Worm (Caenorhabditis elegans) whole organism, L4 larva: ENCODE measurements around the gene srbc-78.

Experiments
- D1046.2 ChIP-seq: fragments of 200-800 bp; sonication (Bioruptor generic); IDR thresholded peaks from 2 replicates; pipeline ENCODE4 v1.3.6; 2022; ENCODE audit warnings: missing genetic modification characterization, missing compliant biosample characterization
- F44E2.7 ChIP-seq: fragments of 200-800 bp; sonication (Bioruptor generic); IDR thresholded peaks from 2 replicates; pipeline ENCODE4 v2.1.2; 2022; ENCODE audit warnings: missing genetic modification characterization, missing compliant biosample characterization
- T20F7.1 ChIP-seq: fragments of 200-800 bp; sonication (Bioruptor generic); optimal IDR thresholded peaks from 2 replicates; lab custom pipeline; 2018; ENCODE audit warnings: mild to moderate bottlenecking, missing genetic modification characterization, missing compliant biosample characterization
- Y105C5A.15 ChIP-seq: fragments of 200-800 bp; sonication (Bioruptor generic); IDR thresholded peaks from 2 replicates; pipeline ENCODE4 v1.3.6; 2022; ENCODE audit warnings: missing genetic modification characterization, missing compliant biosample characterization
- Y75B8A.6 ChIP-seq: fragments of 200-800 bp; sonication (Bioruptor generic); IDR thresholded peaks from 2 replicates; pipeline ENCODE4 v1.3.6; 2022; ENCODE audit warnings: missing genetic modification reagents, missing genetic modification characterization, missing compliant biosample characterization
- aly-2 ChIP-seq: sonication (generic microtip); optimal IDR thresholded peaks from 2 replicates; lab custom pipeline; 2018; ENCODE audit warnings: missing biosample characterization, missing genetic modification characterization
- ceh-32 ChIP-seq: sonication (generic microtip); optimal IDR thresholded peaks from 2 replicates; lab custom pipeline; 2016; ENCODE audit warnings: mild to moderate bottlenecking, missing genetic modification characterization, missing compliant biosample characterization; ENCODE audit not compliant: poor library complexity
- ceh-82 ChIP-seq: sonication (generic microtip); optimal IDR thresholded peaks from 2 replicates; lab custom pipeline; 2017; ENCODE audit warnings: missing biosample characterization, missing genetic modification characterization
- daf-12 ChIP-seq: fragments of 150-350 bp; optimal IDR thresholded peaks from 2 replicates; lab custom pipeline; 2014; ENCODE audit warnings: missing biosample characterization, missing genetic modification reagents, missing genetic modification characterization
- dmd-6 ChIP-seq: fragments of 200-800 bp; sonication (Bioruptor generic); IDR thresholded peaks from 2 replicates; pipeline ENCODE4 v1.3.6; 2022; ENCODE audit warnings: missing genetic modification reagents, missing genetic modification characterization, missing compliant biosample characterization
- dmd-8 ChIP-seq: fragments of 200-800 bp; sonication (Bioruptor generic); IDR thresholded peaks from 2 replicates; pipeline ENCODE4 v1.3.6; 2022; ENCODE audit warnings: missing genetic modification characterization, missing compliant biosample characterization
- dpl-1 ChIP-seq: fragments of 150-350 bp; optimal IDR thresholded peaks from 2 replicates; lab custom pipeline; 2014; ENCODE audit warnings: missing biosample characterization, missing genetic modification reagents, missing genetic modification characterization
- duxl-1 ChIP-seq: sonication (generic microtip); optimal IDR thresholded peaks from 2 replicates; lab custom pipeline; 2016; ENCODE audit warnings: mild to moderate bottlenecking, missing genetic modification characterization, moderate library complexity, missing compliant biosample characterization; ENCODE audit not compliant: poor library complexity
- dve-1 ChIP-seq: sonication (generic microtip); optimal IDR thresholded peaks from 2 replicates; lab custom pipeline; 2017; ENCODE audit warnings: antibody characterized with exemption, mild to moderate bottlenecking, missing genetic modification characterization, missing compliant biosample characterization; ENCODE audit not compliant: insufficient read depth
- fos-1 ChIP-seq: fragments of 150-350 bp; optimal IDR thresholded peaks from 2 replicates; lab custom pipeline; 2014; ENCODE audit warnings: missing biosample characterization, missing genetic modification characterization
- hif-1 ChIP-seq, 2 experiments: sonication (generic microtip); optimal IDR thresholded peaks; 2 replicates each; lab custom pipeline; 2016 to 2017; ENCODE audit warnings: missing compliant biosample characterization in 2 of 2, missing genetic modification characterization in 2 of 2, missing genetic modification reagents in 2 of 2, missing genotype in 2 of 2, mild to moderate bottlenecking in 1 of 2
- hlh-30 ChIP-seq: sonication (generic microtip); optimal IDR thresholded peaks from 2 replicates; lab custom pipeline; 2017; ENCODE audit warnings: antibody characterized with exemption, mild to moderate bottlenecking, missing genetic modification characterization, missing compliant biosample characterization; ENCODE audit not compliant: insufficient read depth
- jun-1 ChIP-seq: fragments of 150-350 bp; optimal IDR thresholded peaks from 2 replicates; lab custom pipeline; 2014; ENCODE audit warnings: missing biosample characterization, missing genetic modification reagents, missing genetic modification characterization
- lin-1 ChIP-seq: fragments of 200-800 bp; sonication (Bioruptor generic); IDR thresholded peaks from 2 replicates; pipeline ENCODE4 v1.3.6; 2022; ENCODE audit warnings: missing genetic modification reagents, missing genetic modification characterization, missing compliant biosample characterization
- lin-15B ChIP-seq: fragments of 150-350 bp; sonication (generic microtip); optimal IDR thresholded peaks from 3 replicates; lab custom pipeline; 2014; ENCODE audit warnings: missing biosample characterization, missing genetic modification characterization
- lin-38 ChIP-seq: fragments of 200-800 bp; sonication (Bioruptor generic); IDR thresholded peaks from 2 replicates; pipeline ENCODE4 v1.3.6; 2022; ENCODE audit warnings: missing genetic modification reagents, missing genetic modification characterization, missing compliant biosample characterization
- lsy-2 ChIP-seq, 2 experiments: fragments of 150-350 bp in 1 of 2; sonication (generic microtip) in 1 of 2; optimal IDR thresholded peaks; 2 replicates each; lab custom pipeline; 2014 to 2017; ENCODE audit warnings: missing biosample characterization in 2 of 2, missing genetic modification characterization in 2 of 2
- madf-5 ChIP-seq, 2 experiments: fragments of 200-800 bp; sonication (Bioruptor generic); IDR thresholded peaks; 2 replicates each; pipeline ENCODE4 v1.3.6; 2022; ENCODE audit warnings: missing compliant biosample characterization in 2 of 2, missing genetic modification characterization in 2 of 2
- mdl-1 ChIP-seq, 2 experiments: fragments of 150-350 bp in 1 of 2; sonication (generic microtip) in 1 of 2; optimal IDR thresholded peaks; 2 replicates each; lab custom pipeline; 2014 to 2017; ENCODE audit warnings: missing biosample characterization in 2 of 2, missing genetic modification characterization in 2 of 2
- mep-1 ChIP-seq: fragments of 150-350 bp; sonication (generic microtip); optimal IDR thresholded peaks from 3 replicates; lab custom pipeline; 2014; ENCODE audit warnings: missing biosample characterization, missing genetic modification characterization
- mes-2 ChIP-seq: sonication (generic microtip); optimal IDR thresholded peaks from 2 replicates; lab custom pipeline; 2016; ENCODE audit warnings: missing genotype, mild to moderate bottlenecking, missing genetic modification characterization, missing compliant biosample characterization; ENCODE audit not compliant: poor library complexity, severe bottlenecking
- mxl-2 ChIP-seq: fragments of 200-800 bp; sonication (Bioruptor generic); conservative IDR thresholded peaks from 2 replicates; pipeline ENCODE4 v1.3.6; 2022; ENCODE audit warnings: missing genetic modification reagents, missing genetic modification characterization, missing compliant biosample characterization
- nhr-111 ChIP-seq: fragments of 200-800 bp; sonication (Bioruptor generic); optimal IDR thresholded peaks from 2 replicates; lab custom pipeline; 2018; ENCODE audit warnings: mild to moderate bottlenecking, missing genetic modification characterization, missing compliant biosample characterization
- nhr-6 ChIP-seq: fragments of 150-350 bp; optimal IDR thresholded peaks from 2 replicates; lab custom pipeline; 2014; ENCODE audit warnings: missing biosample characterization, missing genetic modification characterization
- pha-4 ChIP-seq, 2 experiments: fragments of 150-350 bp in 1 of 2; fragments of 200-800 bp in 1 of 2; sonication (Bioruptor generic) in 1 of 2; IDR thresholded peaks in 1 of 2; optimal IDR thresholded peaks in 1 of 2; 2 replicates each; pipeline versions ENCODE4 v1.3.6 to Lab custom; 2014 to 2022; ENCODE audit warnings: missing genetic modification characterization in 2 of 2, missing genetic modification reagents in 2 of 2, missing biosample characterization in 1 of 2, missing compliant biosample characterization in 1 of 2
- pqm-1 ChIP-seq: sonication (generic microtip); optimal IDR thresholded peaks from 2 replicates; lab custom pipeline; 2017; ENCODE audit warnings: missing biosample characterization, missing genetic modification characterization
- saeg-2 ChIP-seq: fragments of 200-800 bp; sonication (Bioruptor generic); IDR thresholded peaks from 2 replicates; pipeline ENCODE4 v1.3.6; 2022; ENCODE audit warnings: missing genetic modification reagents, missing genetic modification characterization, missing compliant biosample characterization
- tra-1 ChIP-seq: fragments of 200-800 bp; sonication (Bioruptor generic); IDR thresholded peaks from 2 replicates; pipeline ENCODE4 v1.3.6; 2022; ENCODE audit warnings: missing genetic modification reagents, missing genetic modification characterization, missing compliant biosample characterization
- unc-130 ChIP-seq: sonication (generic microtip); optimal IDR thresholded peaks from 2 replicates; lab custom pipeline; 2016; ENCODE audit warnings: missing genetic modification reagents, missing genetic modification characterization, missing compliant biosample characterization
- unc-62 ChIP-seq, 3 experiments: fragments of 150-350 bp in 1 of 3; sonication (generic microtip); optimal IDR thresholded peaks in 2 of 3; peaks in 1 of 3; 1 replicate in 1 of 3; 2 replicates in 2 of 3; lab custom pipeline; 2014 to 2017; ENCODE audit warnings: missing biosample characterization in 3 of 3, missing genetic modification characterization in 3 of 3, missing genetic modification reagents in 3 of 3, missing genotype in 1 of 3
- vab-7 ChIP-seq: fragments of 200-800 bp; sonication (Bioruptor generic); IDR thresholded peaks from 2 replicates; pipeline ENCODE4 v1.3.6; 2022; ENCODE audit warnings: missing genetic modification reagents, missing genetic modification characterization, missing compliant biosample characterization
- zfp-2 ChIP-seq: sonication (generic microtip); optimal IDR thresholded peaks from 2 replicates; lab custom pipeline; 2016; ENCODE audit warnings: mild to moderate bottlenecking, missing genetic modification characterization, missing compliant biosample characterization

The srbc-78 gene

ce11 chrV:20497537-20497936 is 8.5 kb upstream of the srbc-78 start (continued):
- no peak for TF ChIP-seq nhr-111 (GFP tag; lab: Kevin White, UChicago)
- TF ChIP-seq lin-15B (tag; lab: Kevin White, UChicago) = no peak
- TF ChIP-seq pqm-1 (tag; lab: Kevin White, UChicago) = peak; percentile 30
- TF ChIP-seq fos-1 (tag; lab: Kevin White, UChicago) = no peak
- no peak for TF ChIP-seq mes-2 (tag; lab: Kevin White, UChicago)
- TF ChIP-seq lin-38 (GFP tag; lab: Robert Waterston, UW) = peak; percentile 55
- TF ChIP-seq mxl-2 (GFP tag; lab: Robert Waterston, UW) = 0 out of 2 replicates have a peak, but pooled peaks have one; percentile 19
- no peak for TF ChIP-seq unc-130 (GFP tag; lab: Kevin White, UChicago)
- peak; percentile 40 for TF ChIP-seq T20F7.1 (GFP tag; lab: Kevin White, UChicago)
- no peak for TF ChIP-seq daf-12 (tag; lab: Kevin White, UChicago)
- TF ChIP-seq tra-1 (GFP tag; lab: Robert Waterston, UW) = peak; percentile 25; the same call in 1 of the 2 replicates
- TF ChIP-seq ceh-82 (tag; lab: Kevin White, UChicago) = no peak
- 0 out of 2 replicates have a peak, but pooled peaks have one; percentile 10 for TF ChIP-seq D1046.2 (GFP tag; lab: Robert Waterston, UW)
- no peak; the same call in 1 of the 2 replicates for TF ChIP-seq Y105C5A.15 (GFP tag; lab: Robert Waterston, UW)
- TF ChIP-seq, all 104 proteins: peak for 27

ce11 chrV:20493271-20494231 is 4.5 kb upstream of the srbc-78 start, which contains the start of gene B0250.5:
Gene B0250.5 (plus strand): TSS chrV:20493924.
- TF ChIP-seq hif-1 (tag; optimal IDR thresholded peaks at IDR 0.05; lab: Kevin White, UChicago) = peak in 1 of 2 experiments; percentile 35
- TF ChIP-seq unc-62 (GFP tag; optimal IDR thresholded peaks at IDR 0.05 in 1 of 2; lab: Kevin White, UChicago) = no peak
- TF ChIP-seq unc-62 (tag; optimal IDR thresholded peaks at IDR 0.05; lab: Kevin White, UChicago) = no peak
- no peak for TF ChIP-seq zfp-2
- TF ChIP-seq saeg-2 (GFP tag; lab: Robert Waterston, UW) = no peak
- TF ChIP-seq dmd-6 (GFP tag; lab: Robert Waterston, UW) = peak; percentile 34; the same call in 1 of the 2 replicates
- no peak for TF ChIP-seq dmd-8
- peak; percentile 65 for TF ChIP-seq dpl-1 (GFP tag; lab: Kevin White, UChicago)
- no peak for TF ChIP-seq aly-2 (tag; lab: Kevin White, UChicago)
- TF ChIP-seq madf-5 (GFP tag; IDR thresholded peaks at IDR 0.05; lab: Robert Waterston, UW) = no peak
- TF ChIP-seq dve-1 (tag; lab: Kevin White, UChicago) = peak; percentile 45
- peak; percentile 35 for TF ChIP-seq hlh-30 (tag; lab: Kevin White, UChicago)
- TF ChIP-seq nhr-111 (GFP tag; lab: Kevin White, UChicago) = no peak
- TF ChIP-seq lin-38 (GFP tag; lab: Robert Waterston, UW) = peak; percentile 21; the same call in 1 of the 2 replicates
- TF ChIP-seq lsy-2 (tag; optimal IDR thresholded peaks at IDR 0.05; lab: Kevin White, UChicago) = peak in 1 of 2 experiments; percentile 54
- TF ChIP-seq F44E2.7 (GFP tag; lab: Robert Waterston, UW) = 0 out of 2 replicates have a peak, but pooled peaks have one; percentile 65
- peak; percentile 3 for TF ChIP-seq duxl-1 (tag; lab: Kevin White, UChicago)
- no peak for TF ChIP-seq Y75B8A.6 (GFP tag; lab: Robert Waterston, UW)
- TF ChIP-seq ceh-32 (tag; lab: Kevin White, UChicago) = no peak
- no peak for TF ChIP-seq lin-1 (GFP tag; lab: Robert Waterston, UW)
- no peak for TF ChIP-seq vab-7 (GFP tag; lab: Robert Waterston, UW)
- no peak for TF ChIP-seq nhr-6
- TF ChIP-seq pha-4 (GFP tag; IDR thresholded peaks at IDR 0.05; lab: Robert Waterston, UW) = no peak
- no peak for TF ChIP-seq pha-4 (tag; optimal IDR thresholded peaks at IDR 0.05; lab: Kevin White, UChicago)
- TF ChIP-seq mep-1 (tag; lab: Kevin White, UChicago) = peak; percentile 17
- peak in 1 of 2 experiments; percentile 36 for TF ChIP-seq mdl-1 (tag; optimal IDR thresholded peaks at IDR 0.05; lab: Kevin White, UChicago)
- TF ChIP-seq jun-1 (tag; lab: Kevin White, UChicago) = no peak
